Worm (Caenorhabditis elegans) whole organism, L4 larva: ENCODE results near the gene agt-1.

Experiments
- F37D6.2 ChIP-seq: sonication (generic microtip); optimal IDR thresholded peaks from 2 replicates; lab custom pipeline; 2016; ENCODE audit warnings: mild to moderate bottlenecking, missing genetic modification characterization, missing compliant biosample characterization
- F44E2.7 ChIP-seq: fragments of 200-800 bp; sonication (Bioruptor generic); IDR thresholded peaks from 2 replicates; pipeline ENCODE4 v2.1.2; 2022; ENCODE audit warnings: missing genetic modification characterization, missing compliant biosample characterization
- T20F7.1 ChIP-seq: fragments of 200-800 bp; sonication (Bioruptor generic); optimal IDR thresholded peaks from 2 replicates; lab custom pipeline; 2018; ENCODE audit warnings: mild to moderate bottlenecking, missing genetic modification characterization, missing compliant biosample characterization
- T26A8.4 ChIP-seq: fragments of 200-800 bp; sonication (Bioruptor generic); IDR thresholded peaks from 2 replicates; pipeline ENCODE4 v1.3.6; 2022; ENCODE audit warnings: missing genetic modification characterization, missing compliant biosample characterization
- Y75B8A.6 ChIP-seq: fragments of 200-800 bp; sonication (Bioruptor generic); IDR thresholded peaks from 2 replicates; pipeline ENCODE4 v1.3.6; 2022; ENCODE audit warnings: missing genetic modification reagents, missing genetic modification characterization, missing compliant biosample characterization
- ZK337.2 ChIP-seq: fragments of 200-800 bp; sonication (Bioruptor generic); IDR thresholded peaks from 2 replicates; pipeline ENCODE4 v1.3.6; 2022; ENCODE audit warnings: missing genetic modification reagents, missing genetic modification characterization, missing compliant biosample characterization
- aha-1 ChIP-seq: fragments of 150-350 bp; peaks from one replicate; lab custom pipeline; 2014; ENCODE audit warnings: missing biosample characterization, missing genetic modification characterization
- attf-4 ChIP-seq: sonication (generic microtip); optimal IDR thresholded peaks from 3 replicates; lab custom pipeline; 2017; ENCODE audit warnings: missing biosample characterization, missing genetic modification characterization
- ceh-62 ChIP-seq: sonication (generic microtip); optimal IDR thresholded peaks from 2 replicates; lab custom pipeline; 2017; ENCODE audit warnings: missing biosample characterization, missing genetic modification characterization
- ces-1 ChIP-seq: fragments of 150-350 bp; sonication (generic microtip); optimal IDR thresholded peaks from 4 replicates; lab custom pipeline; 2014; ENCODE audit warnings: missing biosample characterization, missing genetic modification reagents, missing genetic modification characterization
- daf-16 ChIP-seq, 3 experiments: sonication (generic microtip); optimal IDR thresholded peaks; 2 replicates each; lab custom pipeline; 2016 to 2017; ENCODE audit warnings: missing genetic modification characterization in 3 of 3, missing genetic modification reagents in 3 of 3, mild to moderate bottlenecking in 2 of 3, missing compliant biosample characterization in 2 of 3, missing biosample characterization in 1 of 3, moderate library complexity in 1 of 3
- daf-19 ChIP-seq: fragments of 200-800 bp; sonication (Bioruptor generic); conservative IDR thresholded peaks from 2 replicates; pipeline ENCODE4 v1.3.6; 2022; ENCODE audit warnings: missing genetic modification characterization, missing compliant biosample characterization
- dmd-6 ChIP-seq: fragments of 200-800 bp; sonication (Bioruptor generic); IDR thresholded peaks from 2 replicates; pipeline ENCODE4 v1.3.6; 2022; ENCODE audit warnings: missing genetic modification reagents, missing genetic modification characterization, missing compliant biosample characterization
- dmd-8 ChIP-seq: fragments of 200-800 bp; sonication (Bioruptor generic); IDR thresholded peaks from 2 replicates; pipeline ENCODE4 v1.3.6; 2022; ENCODE audit warnings: missing genetic modification characterization, missing compliant biosample characterization
- dve-1 ChIP-seq: sonication (generic microtip); optimal IDR thresholded peaks from 2 replicates; lab custom pipeline; 2017; ENCODE audit warnings: antibody characterized with exemption, mild to moderate bottlenecking, missing genetic modification characterization, missing compliant biosample characterization; ENCODE audit not compliant: insufficient read depth
- hlh-11 ChIP-seq: fragments of 200-800 bp; sonication (Bioruptor generic); optimal IDR thresholded peaks from 2 replicates; lab custom pipeline; 2018; ENCODE audit warnings: mild to moderate bottlenecking, missing genetic modification characterization, missing compliant biosample characterization
- hlh-30 ChIP-seq: sonication (generic microtip); optimal IDR thresholded peaks from 2 replicates; lab custom pipeline; 2017; ENCODE audit warnings: antibody characterized with exemption, mild to moderate bottlenecking, missing genetic modification characterization, missing compliant biosample characterization; ENCODE audit not compliant: insufficient read depth
- hmg-1.1 ChIP-seq: fragments of 200-800 bp; sonication (Bioruptor generic); IDR thresholded peaks from 2 replicates; pipeline ENCODE4 v1.3.6; 2022; ENCODE audit warnings: missing genetic modification reagents, missing genetic modification characterization, missing compliant biosample characterization
- lin-13 ChIP-seq: fragments of 150-350 bp; optimal IDR thresholded peaks from 2 replicates; lab custom pipeline; 2014; ENCODE audit warnings: missing biosample characterization, missing genetic modification reagents, missing genetic modification characterization
- lin-15B ChIP-seq: fragments of 150-350 bp; sonication (generic microtip); optimal IDR thresholded peaks from 3 replicates; lab custom pipeline; 2014; ENCODE audit warnings: missing biosample characterization, missing genetic modification characterization
- lin-29 ChIP-seq: fragments of 200-800 bp; sonication (Bioruptor generic); IDR thresholded peaks from 2 replicates; pipeline ENCODE4 v1.3.6; 2022; ENCODE audit warnings: missing genetic modification reagents, missing genetic modification characterization, missing compliant biosample characterization
- lin-38 ChIP-seq: fragments of 200-800 bp; sonication (Bioruptor generic); IDR thresholded peaks from 2 replicates; pipeline ENCODE4 v1.3.6; 2022; ENCODE audit warnings: missing genetic modification reagents, missing genetic modification characterization, missing compliant biosample characterization
- lin-39 ChIP-seq: fragments of 150-350 bp; optimal IDR thresholded peaks from 2 replicates; lab custom pipeline; 2014; ENCODE audit warnings: missing biosample characterization, missing genetic modification reagents, missing genetic modification characterization
- lir-3 ChIP-seq: sonication (generic microtip); optimal IDR thresholded peaks from 2 replicates; lab custom pipeline; 2016; ENCODE audit warnings: mild to moderate bottlenecking, missing genetic modification characterization, missing compliant biosample characterization
- mes-2 ChIP-seq: sonication (generic microtip); optimal IDR thresholded peaks from 2 replicates; lab custom pipeline; 2016; ENCODE audit warnings: missing genotype, mild to moderate bottlenecking, missing genetic modification characterization, missing compliant biosample characterization; ENCODE audit not compliant: poor library complexity, severe bottlenecking
- mxl-3 ChIP-seq: fragments of 200-800 bp; sonication (Bioruptor generic); optimal IDR thresholded peaks from 2 replicates; lab custom pipeline; 2018; ENCODE audit warnings: mild to moderate bottlenecking, missing genetic modification characterization, missing compliant biosample characterization
- nhr-10 ChIP-seq: fragments of 150-350 bp; optimal IDR thresholded peaks from 2 replicates; lab custom pipeline; 2014; ENCODE audit warnings: missing biosample characterization, missing genetic modification characterization
- nhr-11 ChIP-seq: fragments of 150-350 bp; optimal IDR thresholded peaks from 2 replicates; lab custom pipeline; 2014; ENCODE audit warnings: missing biosample characterization, missing genetic modification characterization
- nhr-111 ChIP-seq: fragments of 200-800 bp; sonication (Bioruptor generic); optimal IDR thresholded peaks from 2 replicates; lab custom pipeline; 2018; ENCODE audit warnings: mild to moderate bottlenecking, missing genetic modification characterization, missing compliant biosample characterization
- nhr-237 ChIP-seq: sonication (generic microtip); optimal IDR thresholded peaks from 2 replicates; lab custom pipeline; 2017; ENCODE audit warnings: missing biosample characterization, missing genetic modification characterization
- nhr-25 ChIP-seq: sonication (generic microtip); optimal IDR thresholded peaks from 2 replicates; lab custom pipeline; 2017; ENCODE audit warnings: missing genetic modification characterization, mild to moderate bottlenecking, missing compliant biosample characterization, antibody characterized with exemption, moderate library complexity, borderline replicate concordance; ENCODE audit not compliant: insufficient read depth
- nhr-28 ChIP-seq: fragments of 150-350 bp; optimal IDR thresholded peaks from 2 replicates; lab custom pipeline; 2014; ENCODE audit warnings: missing biosample characterization, missing genetic modification characterization
- nhr-42 ChIP-seq: fragments of 200-800 bp; sonication (Bioruptor generic); IDR thresholded peaks from 2 replicates; pipeline ENCODE4 v1.3.6; 2022; ENCODE audit warnings: missing genetic modification characterization, missing compliant biosample characterization
- nhr-48 ChIP-seq: sonication (generic microtip); optimal IDR thresholded peaks from 2 replicates; lab custom pipeline; 2016; ENCODE audit warnings: mild to moderate bottlenecking, missing genetic modification characterization, missing compliant biosample characterization
- nhr-76 ChIP-seq: fragments of 150-350 bp; optimal IDR thresholded peaks from 2 replicates; lab custom pipeline; 2014; ENCODE audit warnings: missing biosample characterization, missing genetic modification characterization
- pha-4 ChIP-seq, 2 experiments: fragments of 150-350 bp in 1 of 2; fragments of 200-800 bp in 1 of 2; sonication (Bioruptor generic) in 1 of 2; IDR thresholded peaks in 1 of 2; optimal IDR thresholded peaks in 1 of 2; 2 replicates each; pipeline versions ENCODE4 v1.3.6 to Lab custom; 2014 to 2022; ENCODE audit warnings: missing genetic modification characterization in 2 of 2, missing genetic modification reagents in 2 of 2, missing biosample characterization in 1 of 2, missing compliant biosample characterization in 1 of 2
- pqm-1 ChIP-seq: sonication (generic microtip); optimal IDR thresholded peaks from 2 replicates; lab custom pipeline; 2017; ENCODE audit warnings: missing biosample characterization, missing genetic modification characterization
- rbr-2 ChIP-seq: sonication (generic microtip); optimal IDR thresholded peaks from 2 replicates; lab custom pipeline; 2016; ENCODE audit warnings: missing genotype, missing genetic modification characterization, missing compliant biosample characterization
- sdz-12 ChIP-seq: fragments of 200-800 bp; sonication (Bioruptor generic); optimal IDR thresholded peaks from 2 replicates; lab custom pipeline; 2018; ENCODE audit warnings: mild to moderate bottlenecking, missing genetic modification characterization, missing compliant biosample characterization
- set-16 ChIP-seq: fragments of 200-800 bp; sonication (Bioruptor generic); IDR thresholded peaks from 2 replicates; pipeline ENCODE4 v1.3.6; 2022; ENCODE audit warnings: missing genetic modification reagents, missing genetic modification characterization, missing compliant biosample characterization
- skn-1 ChIP-seq: fragments of 150-350 bp; optimal IDR thresholded peaks from 2 replicates; lab custom pipeline; 2014; ENCODE audit warnings: missing biosample characterization, missing genetic modification characterization
- snpc-1.2 ChIP-seq: fragments of 200-800 bp; sonication (Bioruptor generic); IDR thresholded peaks from 2 replicates; pipeline ENCODE4 v1.3.6; 2022; ENCODE audit warnings: missing genetic modification reagents, missing genetic modification characterization, missing compliant biosample characterization
- tag-97 ChIP-seq: fragments of 200-800 bp; sonication (Bioruptor generic); IDR thresholded peaks from 2 replicates; pipeline ENCODE4 v1.3.6; 2022; ENCODE audit warnings: missing genetic modification characterization, missing compliant biosample characterization
- tra-1 ChIP-seq: fragments of 200-800 bp; sonication (Bioruptor generic); IDR thresholded peaks from 2 replicates; pipeline ENCODE4 v1.3.6; 2022; ENCODE audit warnings: missing genetic modification reagents, missing genetic modification characterization, missing compliant biosample characterization
- unc-130 ChIP-seq: sonication (generic microtip); optimal IDR thresholded peaks from 2 replicates; lab custom pipeline; 2016; ENCODE audit warnings: missing genetic modification reagents, missing genetic modification characterization, missing compliant biosample characterization
- unc-62 ChIP-seq, 3 experiments: fragments of 150-350 bp in 1 of 3; sonication (generic microtip); optimal IDR thresholded peaks in 2 of 3; peaks in 1 of 3; 1 replicate in 1 of 3; 2 replicates in 2 of 3; lab custom pipeline; 2014 to 2017; ENCODE audit warnings: missing biosample characterization in 3 of 3, missing genetic modification characterization in 3 of 3, missing genetic modification reagents in 3 of 3, missing genotype in 1 of 3
- vab-7 ChIP-seq: fragments of 200-800 bp; sonication (Bioruptor generic); IDR thresholded peaks from 2 replicates; pipeline ENCODE4 v1.3.6; 2022; ENCODE audit warnings: missing genetic modification reagents, missing genetic modification characterization, missing compliant biosample characterization
- zfp-3 ChIP-seq: fragments of 200-800 bp; sonication (Bioruptor generic); conservative IDR thresholded peaks from 2 replicates; pipeline ENCODE4 v1.3.6; 2022; ENCODE audit warnings: missing genetic modification reagents, missing genetic modification characterization, missing compliant biosample characterization

The agt-1 gene

ce11 chrIV:13347232-13347715 is 21.9 kb downstream of the agt-1 start, which contains the start of gene W02A2.9 (continued):
- TF ChIP-seq nhr-42 (no peak), pha-4 (GFP tag; IDR thresholded peaks at IDR 0.05; lab: Robert Waterston, UW) (no peak), pha-4 (tag; optimal IDR thresholded peaks at IDR 0.05; lab: Kevin White, UChicago) (no peak), vab-7 (GFP tag; lab: Robert Waterston, UW) (no peak), skn-1 (no peak), nhr-28 (tag; lab: Kevin White, UChicago) (peak; percentile 57), ces-1 (GFP tag; lab: Kevin White, UChicago) (no peak), ZK337.2 (GFP tag; lab: Robert Waterston, UW) (no peak), aha-1 (no peak), nhr-48 (tag; lab: Kevin White, UChicago) (peak; percentile 41), set-16 (GFP tag; lab: Robert Waterston, UW) (no peak), tra-1 (GFP tag; lab: Robert Waterston, UW) (no peak), F37D6.2 (tag; lab: Kevin White, UChicago) (no peak), nhr-25 (no peak), dmd-8 (GFP tag; lab: Robert Waterston, UW) (no peak), attf-4 (tag; lab: Kevin White, UChicago) (no peak), T26A8.4 (no peak)

- TF ChIP-seq mxl-3 = no peak
- no peak for TF ChIP-seq lin-13 (GFP tag; lab: Kevin White, UChicago)
- no peak for TF ChIP-seq lir-3 (tag; lab: Kevin White, UChicago)
- peak; percentile 54 for TF ChIP-seq dmd-6 (GFP tag; lab: Robert Waterston, UW)
- peak; percentile 35 for TF ChIP-seq pqm-1 (tag; lab: Kevin White, UChicago)
- TF ChIP-seq ceh-62 (tag; lab: Kevin White, UChicago) = no peak
- TF ChIP-seq F44E2.7 (GFP tag; lab: Robert Waterston, UW) = no peak
- TF ChIP-seq daf-16 (GFP tag; optimal IDR thresholded peaks at IDR 0.05; lab: Kevin White, UChicago) = no peak
- peak; percentile 40 for TF ChIP-seq daf-16 (tag; optimal IDR thresholded peaks at IDR 0.05; lab: Kevin White, UChicago)
- TF ChIP-seq Y75B8A.6 (GFP tag; lab: Robert Waterston, UW) = no peak
- TF ChIP-seq unc-130 (GFP tag; lab: Kevin White, UChicago) = no peak
- TF ChIP-seq T20F7.1 (GFP tag; lab: Kevin White, UChicago) = no peak
- TF ChIP-seq snpc-1.2 = no peak
- no peak for TF ChIP-seq pha-4 (GFP tag; IDR thresholded peaks at IDR 0.05; lab: Robert Waterston, UW)
- peak; percentile 90 for TF ChIP-seq pha-4 (tag; optimal IDR thresholded peaks at IDR 0.05; lab: Kevin White, UChicago)
- TF ChIP-seq daf-19 = no peak
- peak; percentile 35 for TF ChIP-seq nhr-28 (tag; lab: Kevin White, UChicago)
- TF ChIP-seq lin-15B (tag; lab: Kevin White, UChicago) = no peak
- no peak for TF ChIP-seq nhr-10 (tag; lab: Kevin White, UChicago)
- TF ChIP-seq nhr-76 (tag; lab: Kevin White, UChicago) = no peak
- TF ChIP-seq mes-2 = no peak
- no peak for TF ChIP-seq set-16 (GFP tag; lab: Robert Waterston, UW)
- no peak for TF ChIP-seq zfp-3 (GFP tag; lab: Robert Waterston, UW)
- peak; percentile 40 for TF ChIP-seq aha-1
- TF ChIP-seq nhr-42 = no peak
- no peak for TF ChIP-seq nhr-111 (GFP tag; lab: Kevin White, UChicago)
- no peak for TF ChIP-seq unc-62 (GFP tag; optimal IDR thresholded peaks at IDR 0.05 in 1 of 2; lab: Kevin White, UChicago)
- no peak for TF ChIP-seq unc-62 (tag; optimal IDR thresholded peaks at IDR 0.05; lab: Kevin White, UChicago)
- TF ChIP-seq nhr-237 = no peak
- no peak for TF ChIP-seq lin-38 (GFP tag; lab: Robert Waterston, UW)
- peak; percentile 34 for TF ChIP-seq hlh-30 (tag; lab: Kevin White, UChicago)
- no peak for TF ChIP-seq rbr-2 (tag; lab: Kevin White, UChicago)
- TF ChIP-seq lin-39 (tag; lab: Kevin White, UChicago) = no peak
- TF ChIP-seq nhr-11 (tag; lab: Kevin White, UChicago) = no peak
- TF ChIP-seq lin-29 (GFP tag; lab: Robert Waterston, UW) = no peak
- TF ChIP-seq sdz-12 (GFP tag; lab: Kevin White, UChicago) = no peak
- no peak for TF ChIP-seq hmg-1.1 (GFP tag; lab: Robert Waterston, UW)
- peak; percentile 72 for TF ChIP-seq dve-1 (tag; lab: Kevin White, UChicago)
- peak; percentile 39 for TF ChIP-seq hlh-11
- TF ChIP-seq tag-97 = no peak
Observed at ce11 chrIV:13346078-13346477, 23.1 kb downstream of the agt-1 start.
